Worm (Caenorhabditis elegans): Measurements from ENCODE around the gene cox-14.

The cox-14 gene

ce11 chrIII:10218587-10218986, at the start of gene cox-14, which contains the start of gene rde-4:
Gene cox-14, plus strand, starts transcription at chrIII:10218942.
Gene rde-4, minus strand, starts transcription at chrIII:10218646.
- TF ChIP-seq snpc-1.3 (tag; optimal IDR thresholded peaks at IDR 0.05; ENCODE audit: insufficient read depth) (peak; percentile 48), F23B12.7 (tag; optimal IDR thresholded peaks at IDR 0.05; ENCODE audit: insufficient read depth) (peak; percentile 72), ZK185.1 (tag; optimal IDR thresholded peaks at IDR 0.05; ENCODE audit: poor library complexity, severe bottlenecking) (peak; percentile 39), lir-1 (GFP tag; conservative IDR thresholded peaks at IDR 0.05) (no peak), lsl-1 (GFP tag; optimal IDR thresholded peaks at IDR 0.05) (peak; percentile 88), lin-54 (GFP tag; optimal IDR thresholded peaks at IDR 0.05) (peak; percentile 62), pha-4 (tag; optimal IDR thresholded peaks at IDR 0.05) (peak; percentile 32), snpc-4 (GFP tag; optimal IDR thresholded peaks at IDR 0.05) (peak; percentile 29), snpc-4 (tag; optimal IDR thresholded peaks at IDR 0.05) (peak in 1 of 4 experiments; percentile 9), mxl-1 (tag; optimal IDR thresholded peaks at IDR 0.05) (no peak), ceh-91 (GFP tag; IDR thresholded peaks at IDR 0.05) (no peak), B0261.1 (tag; optimal IDR thresholded peaks at IDR 0.05) (no peak), aptf-3 (GFP tag; IDR thresholded peaks at IDR 0.05) (no peak), ceh-79 (tag; optimal IDR thresholded peaks at IDR 0.05) (no peak), F57C9.4 (tag; optimal IDR thresholded peaks at IDR 0.05) (no peak), ekl-4 (GFP tag; IDR thresholded peaks at IDR 0.05) (no peak), efl-1 (GFP tag; optimal IDR thresholded peaks at IDR 0.05) (peak; percentile 48), zim-3 (tag; optimal IDR thresholded peaks at IDR 0.05) (no peak), Y53F4B.3 (GFP tag; IDR thresholded peaks at IDR 0.05) (no peak), tlf-1 (GFP tag; optimal IDR thresholded peaks at IDR 0.05) (no peak), pbrm-1 (GFP tag; IDR thresholded peaks at IDR 0.05) (no peak), F10E7.11 (tag; optimal IDR thresholded peaks at IDR 0.05) (no peak), ceh-58 (GFP tag; IDR thresholded peaks at IDR 0.05) (no peak), xnd-1 (tag; optimal IDR thresholded peaks at IDR 0.05) (peak; percentile 22), F55B11.4 (tag; optimal IDR thresholded peaks at IDR 0.05; ENCODE audit: borderline replicate concordance, insufficient read depth) (no peak), nhr-90 (tag; optimal IDR thresholded peaks at IDR 0.05) (no peak), madf-10 (tag; optimal IDR thresholded peaks at IDR 0.05) (peak; percentile 23), B0336.3 (GFP tag; IDR thresholded peaks at IDR 0.05) (no peak), F52B5.7 (tag; optimal IDR thresholded peaks at IDR 0.05) (no peak), dpl-1 (GFP tag; optimal IDR thresholded peaks at IDR 0.05) (peak; percentile 27), B0035.1 (tag; optimal IDR thresholded peaks at IDR 0.05) (no peak), attf-6 (GFP tag; IDR thresholded peaks at IDR 0.05) (no peak), sptf-2 (GFP tag; optimal IDR thresholded peaks at IDR 0.05) (no peak), ztf-22 (GFP tag; optimal IDR thresholded peaks at IDR 0.05) (no peak), F39B2.1 (GFP tag; IDR thresholded peaks at IDR 0.05) (no peak), lin-35 (GFP tag; optimal IDR thresholded peaks at IDR 0.05) (peak in 1 of 3 experiments; percentile 86), nhr-179 (tag; optimal IDR thresholded peaks at IDR 0.05) (no peak), somi-1 (GFP tag; optimal IDR thresholded peaks at IDR 0.05) (no peak), hlh-12 (tag; optimal IDR thresholded peaks at IDR 0.05) (no peak), D2030.7 (GFP tag; IDR thresholded peaks at IDR 0.05) (no peak), K12H6.12 (tag; optimal IDR thresholded peaks at IDR 0.05) (no peak), let-607 (tag; optimal IDR thresholded peaks at IDR 0.05) (peak in 1 of 2 experiments; percentile 50)
